Worm (Caenorhabditis elegans) whole organism, L1 larva: ENCODE measurements around the gene hlh-34.

Experiments
- C04F5.9 ChIP-seq: sonication (generic microtip); optimal IDR thresholded peaks from 2 replicates; lab custom pipeline; 2016; ENCODE audit warnings: missing genetic modification characterization, missing compliant biosample characterization
- C16A3.4 ChIP-seq: fragments of 150-350 bp; optimal IDR thresholded peaks from 2 replicates; lab custom pipeline; 2014; ENCODE audit warnings: missing biosample characterization, missing genetic modification characterization
- F16B12.6 ChIP-seq: fragments of 150-350 bp; optimal IDR thresholded peaks from 2 replicates; lab custom pipeline; 2014; ENCODE audit warnings: missing biosample characterization, missing genetic modification characterization
- Y116A8C.19 ChIP-seq: sonication (generic microtip); optimal IDR thresholded peaks from 2 replicates; lab custom pipeline; 2016; ENCODE audit warnings: missing compliant biosample characterization, missing genetic modification characterization, borderline replicate concordance
- aly-2 ChIP-seq: fragments of 150-350 bp; optimal IDR thresholded peaks from 2 replicates; lab custom pipeline; 2014; ENCODE audit warnings: missing biosample characterization, missing genetic modification characterization
- ama-1 ChIP-seq: fragments of 150-350 bp; optimal IDR thresholded peaks from 2 replicates; lab custom pipeline; 2014
- blmp-1 ChIP-seq: fragments of 150-350 bp; optimal IDR thresholded peaks from 2 replicates; lab custom pipeline; 2014; ENCODE audit warnings: missing biosample characterization, missing genetic modification characterization
- ceh-8 ChIP-seq: fragments of 200-800 bp; sonication (Bioruptor generic); optimal IDR thresholded peaks from 2 replicates; lab custom pipeline; 2018; ENCODE audit warnings: mild to moderate bottlenecking, missing genetic modification characterization, moderate library complexity, missing compliant biosample characterization
- ceh-88 ChIP-seq: fragments of 200-800 bp; sonication (Bioruptor generic); IDR thresholded peaks from 2 replicates; pipeline ENCODE4 v1.3.6; 2022; ENCODE audit warnings: missing genetic modification characterization, missing compliant biosample characterization
- ceh-90 ChIP-seq: sonication (generic microtip); optimal IDR thresholded peaks from 2 replicates; lab custom pipeline; 2016; ENCODE audit warnings: missing genetic modification characterization, missing compliant biosample characterization
- ces-1 ChIP-seq: fragments of 150-350 bp; optimal IDR thresholded peaks from 2 replicates; lab custom pipeline; 2014; ENCODE audit warnings: missing biosample characterization, missing genetic modification reagents, missing genetic modification characterization
- efl-1 ChIP-seq, 4 experiments: fragments of 150-350 bp; optimal IDR thresholded peaks in 3 of 4; peaks in 1 of 4; 1 replicate in 1 of 4; 2 replicates in 3 of 4; lab custom pipeline; 2014; ENCODE audit warnings: missing biosample characterization in 2 of 4, missing genetic modification characterization in 2 of 4, missing genetic modification reagents in 2 of 4
- efl-3 ChIP-seq: fragments of 200-800 bp; sonication (Bioruptor generic); optimal IDR thresholded peaks from 2 replicates; lab custom pipeline; 2018; ENCODE audit warnings: mild to moderate bottlenecking, missing genetic modification characterization, missing compliant biosample characterization
- egl-13 ChIP-seq: sonication (generic microtip); optimal IDR thresholded peaks from 2 replicates; lab custom pipeline; 2016; ENCODE audit warnings: missing genotype, missing genetic modification reagents, missing genetic modification characterization, missing compliant biosample characterization
- egl-27 ChIP-seq, 2 experiments: fragments of 150-350 bp in 1 of 2; sonication (generic microtip); optimal IDR thresholded peaks; 3 replicates each; lab custom pipeline; 2017 to 2018; ENCODE audit warnings: missing biosample characterization in 2 of 2, missing genetic modification characterization in 2 of 2, missing genetic modification reagents in 2 of 2
- elt-3 ChIP-seq, 6 experiments: fragments of 150-350 bp in 1 of 6; sonication (generic microtip); optimal IDR thresholded peaks; 2 replicates each; lab custom pipeline; 2017 to 2018; ENCODE audit warnings: missing biosample characterization in 6 of 6, missing genetic modification characterization in 6 of 6, inconsistent platforms in 1 of 6
- ets-5 ChIP-seq: fragments of 200-800 bp; sonication (Bioruptor generic); IDR thresholded peaks from 2 replicates; pipeline ENCODE4 v1.3.6; 2022; ENCODE audit warnings: missing genetic modification characterization, missing compliant biosample characterization
- fkh-10 ChIP-seq: sonication (generic microtip); optimal IDR thresholded peaks from 2 replicates; lab custom pipeline; 2017; ENCODE audit warnings: missing biosample characterization, missing genetic modification reagents, missing genetic modification characterization
- fkh-8 ChIP-seq: sonication (generic microtip); optimal IDR thresholded peaks from 2 replicates; lab custom pipeline; 2016; ENCODE audit warnings: mild to moderate bottlenecking, missing genetic modification characterization, missing compliant biosample characterization
- grh-1 ChIP-seq: fragments of 200-800 bp; sonication (Bioruptor generic); IDR thresholded peaks from 2 replicates; pipeline ENCODE4 v1.3.6; 2022; ENCODE audit warnings: missing genetic modification reagents, missing genetic modification characterization, missing compliant biosample characterization
- hpl-2 ChIP-seq: fragments of 150-350 bp; optimal IDR thresholded peaks from 2 replicates; lab custom pipeline; 2014; ENCODE audit warnings: missing biosample characterization, missing genetic modification reagents, missing genetic modification characterization
- irx-1 ChIP-seq: sonication (generic microtip); optimal IDR thresholded peaks from 2 replicates; lab custom pipeline; 2016; ENCODE audit warnings: missing genetic modification characterization, missing compliant biosample characterization
- lin-35 ChIP-seq, 2 experiments: fragments of 150-350 bp; optimal IDR thresholded peaks; 2 replicates each; lab custom pipeline; 2014; ENCODE audit warnings: missing biosample characterization in 2 of 2, missing genetic modification characterization in 2 of 2, missing genetic modification reagents in 2 of 2
- lir-3 ChIP-seq: sonication (generic microtip); optimal IDR thresholded peaks from 2 replicates; lab custom pipeline; 2016; ENCODE audit warnings: mild to moderate bottlenecking, missing genetic modification characterization, moderate library complexity, missing compliant biosample characterization; ENCODE audit not compliant: poor library complexity
- mab-9 ChIP-seq: fragments of 200-800 bp; sonication (Bioruptor generic); IDR thresholded peaks from 2 replicates; pipeline ENCODE4 v1.3.6; 2022; ENCODE audit warnings: missing genetic modification reagents, missing genetic modification characterization, missing compliant biosample characterization
- mdl-1 ChIP-seq, 2 experiments: fragments of 150-350 bp; optimal IDR thresholded peaks; 2 replicates each; lab custom pipeline; 2014 to 2017; ENCODE audit warnings: missing biosample characterization in 2 of 2, missing genetic modification characterization in 2 of 2, inconsistent platforms in 1 of 2
- nhr-12 ChIP-seq: sonication (generic microtip); optimal IDR thresholded peaks from 2 replicates; lab custom pipeline; 2017; ENCODE audit warnings: missing biosample characterization, missing genetic modification characterization
- nhr-20 ChIP-seq: sonication (generic microtip); optimal IDR thresholded peaks from 2 replicates; lab custom pipeline; 2016; ENCODE audit warnings: mild to moderate bottlenecking, missing genetic modification characterization, missing compliant biosample characterization
- nhr-47 ChIP-seq: sonication (generic microtip); optimal IDR thresholded peaks from 2 replicates; lab custom pipeline; 2016; ENCODE audit warnings: mild to moderate bottlenecking, missing genetic modification characterization, moderate library complexity, missing compliant biosample characterization
- nhr-84 ChIP-seq: sonication (generic microtip); optimal IDR thresholded peaks from 2 replicates; lab custom pipeline; 2017; ENCODE audit warnings: missing biosample characterization, missing genetic modification characterization
- nhr-85 ChIP-seq: sonication (generic microtip); peaks from one replicate; lab custom pipeline; 2016; ENCODE audit warnings: missing genetic modification characterization, inconsistent platforms, missing compliant biosample characterization
- pag-3 ChIP-seq: sonication (generic microtip); optimal IDR thresholded peaks from 2 replicates; lab custom pipeline; 2017; ENCODE audit warnings: missing genetic modification characterization, mild to moderate bottlenecking, missing compliant biosample characterization, antibody characterized with exemption, borderline replicate concordance; ENCODE audit not compliant: insufficient read depth
- pax-3 ChIP-seq: fragments of 200-800 bp; sonication (Bioruptor generic); optimal IDR thresholded peaks from 2 replicates; lab custom pipeline; 2018; ENCODE audit warnings: mild to moderate bottlenecking, missing genetic modification characterization, moderate library complexity, missing compliant biosample characterization
- snu-23 ChIP-seq: sonication (generic microtip); optimal IDR thresholded peaks from 2 replicates; lab custom pipeline; 2016; ENCODE audit warnings: missing genetic modification characterization, missing compliant biosample characterization
- sox-4 ChIP-seq: sonication (generic microtip); optimal IDR thresholded peaks from 2 replicates; lab custom pipeline; 2016; ENCODE audit warnings: missing genetic modification characterization, missing compliant biosample characterization
- sptf-1 ChIP-seq: fragments of 150-350 bp; optimal IDR thresholded peaks from 2 replicates; lab custom pipeline; 2014; ENCODE audit warnings: missing biosample characterization, missing genetic modification characterization
- sup-37 ChIP-seq: fragments of 200-800 bp; sonication (Bioruptor generic); optimal IDR thresholded peaks from 2 replicates; lab custom pipeline; 2018; ENCODE audit warnings: mild to moderate bottlenecking, missing genetic modification characterization, missing compliant biosample characterization
- tbx-2 ChIP-seq: sonication (generic microtip); optimal IDR thresholded peaks from 2 replicates; lab custom pipeline; 2016; ENCODE audit warnings: missing genetic modification characterization, missing compliant biosample characterization
- tlp-1 ChIP-seq: fragments of 150-350 bp; optimal IDR thresholded peaks from 2 replicates; lab custom pipeline; 2014; ENCODE audit warnings: missing biosample characterization, missing genetic modification characterization
- unc-130 ChIP-seq: fragments of 150-350 bp; optimal IDR thresholded peaks from 2 replicates; lab custom pipeline; 2017; ENCODE audit warnings: missing biosample characterization, missing genetic modification characterization, inconsistent platforms
- unc-30 ChIP-seq: sonication (generic microtip); optimal IDR thresholded peaks from 2 replicates; lab custom pipeline; 2017; ENCODE audit warnings: missing biosample characterization, missing genetic modification characterization
- unc-62 ChIP-seq: fragments of 150-350 bp; optimal IDR thresholded peaks from 2 replicates; lab custom pipeline; 2014; ENCODE audit warnings: missing biosample characterization, missing genetic modification reagents, missing genetic modification characterization
- unc-98 ChIP-seq: fragments of 200-800 bp; sonication (Bioruptor generic); IDR thresholded peaks from 2 replicates; pipeline ENCODE4 v1.3.6; 2022; ENCODE audit warnings: missing genetic modification characterization, missing compliant biosample characterization
- vab-15 ChIP-seq: sonication (generic microtip); optimal IDR thresholded peaks from 2 replicates; lab custom pipeline; 2017; ENCODE audit warnings: missing genotype, mild to moderate bottlenecking, missing genetic modification characterization, missing compliant biosample characterization
- zip-4 ChIP-seq: fragments of 200-800 bp; sonication (Bioruptor generic); optimal IDR thresholded peaks from 2 replicates; lab custom pipeline; 2018; ENCODE audit warnings: mild to moderate bottlenecking, missing genetic modification characterization, moderate library complexity, missing compliant biosample characterization
- ztf-11 ChIP-seq, 2 experiments: sonication (generic microtip); optimal IDR thresholded peaks; 2 replicates each; lab custom pipeline; 2016 to 2017; ENCODE audit warnings: missing genetic modification characterization in 2 of 2, missing biosample characterization in 1 of 2, missing compliant biosample characterization in 1 of 2
- ztf-4 ChIP-seq: fragments of 150-350 bp; optimal IDR thresholded peaks from 2 replicates; lab custom pipeline; 2014; ENCODE audit warnings: missing biosample characterization, missing genetic modification characterization

Gene hlh-34

ce11 chrV:13657291-13657690 is 49.9 kb downstream of the hlh-34 start (continued):
- peak; percentile 57 to 83 for TF ChIP-seq lin-35 (GFP tag; optimal IDR thresholded peaks at IDR 0.05; lab: Kevin White, UChicago)
- TF ChIP-seq ceh-88 (GFP tag; lab: Robert Waterston, UW): peak; percentile 58; the same call in 1 of the 2 replicates
- TF ChIP-seq fkh-8: no peak
- 0 out of 2 replicates have a peak, but pooled peaks have one; percentile 32 for TF ChIP-seq mab-9 (GFP tag; lab: Robert Waterston, UW)
- no peak for TF ChIP-seq Y116A8C.19
- TF ChIP-seq unc-98 (GFP tag; lab: Robert Waterston, UW): no peak
- TF ChIP-seq vab-15 (tag; lab: Kevin White, UChicago): no peak
- TF ChIP-seq C04F5.9 (tag; lab: Kevin White, UChicago): no peak
- no peak for TF ChIP-seq ces-1 (GFP tag; lab: Kevin White, UChicago)
- TF ChIP-seq F16B12.6 (tag; lab: Kevin White, UChicago): no peak
- peak in 4 of 6 experiments; percentile 32 to 84 (median 74) for TF ChIP-seq elt-3 (tag; optimal IDR thresholded peaks at IDR 0.05; lab: Kevin White, UChicago)
- peak; percentile 62 for TF ChIP-seq grh-1
- TF ChIP-seq snu-23: peak; percentile 91
- no peak for TF ChIP-seq ceh-8 (GFP tag; lab: Kevin White, UChicago)
- peak; percentile 90 for TF ChIP-seq unc-130 (tag; lab: Kevin White, UChicago)
- TF ChIP-seq sptf-1 (tag; lab: Kevin White, UChicago): no peak
- TF ChIP-seq C16A3.4: peak; percentile 54
- no peak for TF ChIP-seq efl-3
- peak; percentile 98 for TF ChIP-seq nhr-85 (tag; lab: Kevin White, UChicago)
- TF ChIP-seq ztf-11 (tag; optimal IDR thresholded peaks at IDR 0.05; lab: Kevin White, UChicago): no peak
- TF ChIP-seq egl-13 (tag; lab: Kevin White, UChicago): no peak
- TF ChIP-seq unc-62 (GFP tag; lab: Kevin White, UChicago): no peak
- no peak for TF ChIP-seq unc-30 (tag; lab: Kevin White, UChicago)
- no peak for TF ChIP-seq fkh-10 (GFP tag; lab: Kevin White, UChicago)
- peak; percentile 76 for TF ChIP-seq nhr-47 (tag; lab: Kevin White, UChicago)
- no peak for TF ChIP-seq sox-4 (tag; lab: Kevin White, UChicago)
- no peak for TF ChIP-seq ceh-90
- TF ChIP-seq nhr-12: no peak
- TF ChIP-seq pag-3: peak; percentile 62
- TF ChIP-seq blmp-1 (tag; lab: Kevin White, UChicago): peak; percentile 98
- peak; percentile 14 for TF ChIP-seq pax-3 (tag; lab: Kevin White, UChicago)

ce11 chrV:13656346-13657254 is 50.6 kb downstream of the hlh-34 start:
- peak; percentile 70 for TF ChIP-seq snu-23
- peak; percentile 53; the same call in 1 of the 2 replicates for TF ChIP-seq mab-9 (GFP tag; lab: Robert Waterston, UW)
- peak; percentile 86 for TF ChIP-seq ama-1 (lab: Kevin White, UChicago)
- TF ChIP-seq sup-37 (GFP tag; lab: Kevin White, UChicago): no peak
- peak; percentile 2 for TF ChIP-seq fkh-8
- no peak for TF ChIP-seq nhr-84
- peak; percentile 76 for TF ChIP-seq nhr-20
- peak; percentile 20 for TF ChIP-seq nhr-47 (tag; lab: Kevin White, UChicago)
- no peak for TF ChIP-seq sox-4 (tag; lab: Kevin White, UChicago)
- TF ChIP-seq tlp-1 (tag; lab: Kevin White, UChicago): no peak
- peak; percentile 46 to 83 for TF ChIP-seq lin-35 (GFP tag; optimal IDR thresholded peaks at IDR 0.05; lab: Kevin White, UChicago)
- TF ChIP-seq hpl-2 (GFP tag; lab: Kevin White, UChicago): no peak
- TF ChIP-seq ztf-11 (tag; optimal IDR thresholded peaks at IDR 0.05; lab: Kevin White, UChicago): no peak
- no peak for TF ChIP-seq egl-27 (tag; optimal IDR thresholded peaks at IDR 0.05; lab: Kevin White, UChicago)
- TF ChIP-seq zip-4 (GFP tag; lab: Kevin White, UChicago): no peak
- TF ChIP-seq efl-3: no peak
- peak; percentile 51 for TF ChIP-seq ztf-4
- peak; percentile 18 for TF ChIP-seq irx-1 (tag; lab: Kevin White, UChicago)
- peak; percentile 29 to 67 for TF ChIP-seq mdl-1 (tag; optimal IDR thresholded peaks at IDR 0.05; lab: Kevin White, UChicago)
- TF ChIP-seq unc-30 (tag; lab: Kevin White, UChicago): no peak
- peak; percentile 19 for TF ChIP-seq lir-3 (tag; lab: Kevin White, UChicago)
- TF ChIP-seq efl-1 (optimal IDR thresholded peaks at IDR 0.05; lab: Kevin White, UChicago): peak in 1 of 2 experiments; percentile 27
- peak in 1 of 2 experiments; percentile 58 for TF ChIP-seq efl-1 (GFP tag; optimal IDR thresholded peaks at IDR 0.05 in 1 of 2; lab: Kevin White, UChicago)
- TF ChIP-seq pag-3: no peak
- no peak for TF ChIP-seq ets-5 (GFP tag; lab: Robert Waterston, UW)
- no peak for TF ChIP-seq aly-2 (tag; lab: Kevin White, UChicago)
- TF ChIP-seq grh-1: peak; percentile 57
- peak; percentile 96 for TF ChIP-seq nhr-85 (tag; lab: Kevin White, UChicago)
- TF ChIP-seq tbx-2: peak; percentile 32
